Fruit fly (Drosophila melanogaster) whole organism, prepupa: ENCODE results near the gene CG43861.
A peak's percentile ranks its signal among the peaks of the same experiment; 100 is the strongest.

ENCODE experiments used
- Blimp-1 ChIP-seq: fragments of 200-800 bp; sonication (Bioruptor generic); optimal IDR thresholded peaks from 3 replicates; lab custom pipeline; 2017; ENCODE audit warnings: missing biosample characterization, missing genetic modification characterization, mild to moderate bottlenecking, moderate library complexity, missing genetic modification reagents
- CG10669 ChIP-seq: fragments of 200-800 bp; sonication (Bioruptor generic); optimal IDR thresholded peaks from 3 replicates; lab custom pipeline; 2018; ENCODE audit warnings: missing biosample characterization, mild to moderate bottlenecking, missing genetic modification characterization, moderate library complexity
- CG11294 ChIP-seq: fragments of 200-800 bp; sonication (Bioruptor generic); IDR thresholded peaks from 2 replicates; pipeline ENCODE4 v1.3.6; 2022; ENCODE audit warnings: missing biosample characterization, missing genetic modification characterization
- CG11762 ChIP-seq: fragments of 200-800 bp; sonication (Bioruptor generic); optimal IDR thresholded peaks from 3 replicates; lab custom pipeline; 2016; ENCODE audit warnings: missing biosample characterization, missing genetic modification characterization; ENCODE audit not compliant: insufficient read depth
- CG11902 ChIP-seq: fragments of 200-800 bp; sonication (Bioruptor generic); optimal IDR thresholded peaks from 3 replicates; lab custom pipeline; 2016; ENCODE audit warnings: missing biosample characterization, missing genetic modification characterization
- CG1621 ChIP-seq: fragments of 200-800 bp; sonication (Bioruptor generic); optimal IDR thresholded peaks from 3 replicates; lab custom pipeline; 2018; ENCODE audit warnings: missing biosample characterization, mild to moderate bottlenecking, missing genetic modification characterization
- CG16779 ChIP-seq: fragments of 200-800 bp; sonication (Bioruptor generic); optimal IDR thresholded peaks from 3 replicates; lab custom pipeline; 2017; ENCODE audit warnings: missing biosample characterization, mild to moderate bottlenecking, missing genetic modification characterization
- CG3032 ChIP-seq: fragments of 200-800 bp; optimal IDR thresholded peaks from 2 replicates; lab custom pipeline; 2019; ENCODE audit warnings: missing biosample characterization, mild to moderate bottlenecking, missing genetic modification characterization, moderate library complexity
- CG32006 ChIP-seq: fragments of 200-800 bp; sonication (Bioruptor generic); optimal IDR thresholded peaks from 3 replicates; lab custom pipeline; 2017; ENCODE audit warnings: missing biosample characterization, mild to moderate bottlenecking, missing genetic modification characterization
- CG34406 ChIP-seq: fragments of 200-800 bp; sonication (Bioruptor generic); optimal IDR thresholded peaks from 3 replicates; lab custom pipeline; 2016; ENCODE audit warnings: missing biosample characterization, missing genetic modification characterization
- CG4318 ChIP-seq: fragments of 200-800 bp; sonication (Bioruptor generic); optimal IDR thresholded peaks from 3 replicates; lab custom pipeline; 2017; ENCODE audit warnings: missing biosample characterization, mild to moderate bottlenecking, missing genetic modification characterization
- CG6163 ChIP-seq: fragments of 200-800 bp; sonication (Bioruptor generic); IDR thresholded peaks from 3 replicates; pipeline ENCODE4 v1.3.6; 2022; ENCODE audit warnings: missing biosample characterization, missing genetic modification characterization
- CG6792 ChIP-seq: fragments of 200-800 bp; sonication (Bioruptor generic); optimal IDR thresholded peaks from 3 replicates; lab custom pipeline; 2016; ENCODE audit warnings: missing biosample characterization, missing genetic modification characterization
- CG6808 ChIP-seq: fragments of 200-800 bp; sonication (Bioruptor generic); optimal IDR thresholded peaks from 3 replicates; lab custom pipeline; 2017; ENCODE audit warnings: missing biosample characterization, missing genetic modification characterization, mild to moderate bottlenecking, moderate library complexity, missing genetic modification reagents
- CG6854 ChIP-seq: fragments of 200-800 bp; sonication (Bioruptor generic); optimal IDR thresholded peaks from 2 replicates; lab custom pipeline; 2017; ENCODE audit warnings: missing biosample characterization, mild to moderate bottlenecking, missing genetic modification characterization
- CG7368 ChIP-seq: fragments of 200-800 bp; sonication (Bioruptor generic); optimal IDR thresholded peaks from 3 replicates; lab custom pipeline; 2016; ENCODE audit warnings: missing biosample characterization, missing genetic modification characterization
- CG8119 ChIP-seq: fragments of 200-800 bp; sonication (Bioruptor generic); IDR thresholded peaks from 3 replicates; pipeline ENCODE4 v1.3.6; 2022; ENCODE audit warnings: missing biosample characterization, missing genetic modification characterization
- CG8319 ChIP-seq: fragments of 200-800 bp; sonication (Bioruptor generic); optimal IDR thresholded peaks from 3 replicates; lab custom pipeline; 2016; ENCODE audit warnings: missing biosample characterization, missing genetic modification characterization
- CG8632 ChIP-seq: fragments of 200-800 bp; sonication (Bioruptor generic); optimal IDR thresholded peaks from 3 replicates; lab custom pipeline; 2016; ENCODE audit warnings: missing biosample characterization, missing genetic modification characterization
- CG9139 ChIP-seq: fragments of 200-800 bp; sonication (Bioruptor generic); optimal IDR thresholded peaks from 3 replicates; lab custom pipeline; 2017; ENCODE audit warnings: missing biosample characterization, mild to moderate bottlenecking, missing genetic modification characterization
- Eip75B ChIP-seq: fragments of 200-800 bp; sonication (Bioruptor generic); optimal IDR thresholded peaks from 3 replicates; lab custom pipeline; 2016; ENCODE audit warnings: missing biosample characterization, missing genetic modification characterization
- Eip78C ChIP-seq: fragments of 200-800 bp; sonication (Bioruptor generic); peaks from one replicate; lab custom pipeline; 2016; ENCODE audit warnings: missing biosample characterization, missing genetic modification characterization
- Eip93F ChIP-seq: fragments of 200-800 bp; sonication (Bioruptor generic); optimal IDR thresholded peaks from 2 replicates; lab custom pipeline; 2016; ENCODE audit warnings: missing biosample characterization, mild to moderate bottlenecking, missing genetic modification characterization
- Ets96B ChIP-seq: fragments of 200-800 bp; optimal IDR thresholded peaks from 2 replicates; lab custom pipeline; 2019; ENCODE audit warnings: missing biosample characterization, mild to moderate bottlenecking, missing genetic modification characterization, moderate library complexity
- Gug ChIP-seq: fragments of 200-800 bp; sonication (Bioruptor generic); IDR thresholded peaks from 2 replicates; pipeline ENCODE4 v1.3.6; 2022; ENCODE audit warnings: missing biosample characterization, missing genetic modification characterization
- Hr38 ChIP-seq: sonication (Bioruptor generic); optimal IDR thresholded peaks from 2 replicates; lab custom pipeline; 2016; ENCODE audit warnings: missing biosample characterization, missing genetic modification characterization
- Hr39 ChIP-seq: fragments of 200-800 bp; sonication (Bioruptor generic); optimal IDR thresholded peaks from 2 replicates; lab custom pipeline; 2016; ENCODE audit warnings: missing biosample characterization, missing genetic modification characterization
- Hr4 ChIP-seq: fragments of 200-800 bp; sonication (Bioruptor generic); optimal IDR thresholded peaks from 3 replicates; lab custom pipeline; 2016; ENCODE audit warnings: missing biosample characterization, missing genetic modification characterization
- Lpt ChIP-seq: fragments of 200-800 bp; sonication (Bioruptor generic); optimal IDR thresholded peaks from 3 replicates; lab custom pipeline; 2016; ENCODE audit warnings: missing biosample characterization, missing genetic modification characterization
- OdsH ChIP-seq: fragments of 200-800 bp; sonication (Bioruptor generic); optimal IDR thresholded peaks from 3 replicates; lab custom pipeline; 2016; ENCODE audit warnings: missing biosample characterization, missing genetic modification characterization
- Smox ChIP-seq: fragments of 200-800 bp; sonication (Bioruptor generic); optimal IDR thresholded peaks from 3 replicates; lab custom pipeline; 2016; ENCODE audit warnings: missing biosample characterization, missing genetic modification characterization
- Sox102F ChIP-seq: fragments of 200-800 bp; sonication (Bioruptor generic); optimal IDR thresholded peaks from 2 replicates; lab custom pipeline; 2016; ENCODE audit warnings: missing biosample characterization, mild to moderate bottlenecking, missing genetic modification characterization
- Sox14 ChIP-seq: fragments of 200-800 bp; sonication (Bioruptor generic); optimal IDR thresholded peaks from 3 replicates; lab custom pipeline; 2016; ENCODE audit warnings: missing biosample characterization, missing genetic modification characterization
- Sox15 ChIP-seq: fragments of 200-800 bp; sonication (Bioruptor generic); optimal IDR thresholded peaks from 3 replicates; lab custom pipeline; 2016; ENCODE audit warnings: missing biosample characterization, missing genetic modification characterization
- cyc ChIP-seq: fragments of 200-800 bp; sonication (Bioruptor generic); optimal IDR thresholded peaks from 3 replicates; lab custom pipeline; 2016; ENCODE audit warnings: missing biosample characterization, missing genetic modification characterization
- dsx ChIP-seq: fragments of 200-800 bp; optimal IDR thresholded peaks from 3 replicates; lab custom pipeline; 2019; ENCODE audit warnings: missing biosample characterization, mild to moderate bottlenecking, missing genetic modification characterization, moderate library complexity; ENCODE audit not compliant: poor library complexity, severe bottlenecking
- eg ChIP-seq: fragments of 200-800 bp; sonication (Bioruptor generic); IDR thresholded peaks from 3 replicates; pipeline ENCODE4 v1.3.6; 2022; ENCODE audit warnings: missing biosample characterization, missing genetic modification characterization
- fd59A ChIP-seq: fragments of 200-800 bp; sonication (Bioruptor generic); optimal IDR thresholded peaks from 2 replicates; lab custom pipeline; 2017; ENCODE audit warnings: missing biosample characterization, mild to moderate bottlenecking, missing genetic modification characterization, missing genetic modification reagents
- fd85E ChIP-seq: fragments of 200-800 bp; sonication (Bioruptor generic); optimal IDR thresholded peaks from 3 replicates; lab custom pipeline; 2016; ENCODE audit warnings: missing biosample characterization, missing genetic modification characterization
- fkh ChIP-seq: fragments of 200-800 bp; sonication (Bioruptor generic); optimal IDR thresholded peaks from 3 replicates; lab custom pipeline; 2017; ENCODE audit warnings: missing biosample characterization, mild to moderate bottlenecking, missing genetic modification characterization, moderate library complexity
- lz ChIP-seq: fragments of 200-800 bp; sonication (Bioruptor generic); optimal IDR thresholded peaks from 3 replicates; lab custom pipeline; 2016; ENCODE audit warnings: missing biosample characterization, missing genetic modification characterization
- pdm3 ChIP-seq: fragments of 200-800 bp; sonication (Bioruptor generic); optimal IDR thresholded peaks from 3 replicates; lab custom pipeline; 2016; ENCODE audit warnings: missing biosample characterization, missing genetic modification characterization
- salr ChIP-seq, 2 experiments: fragments of 200-800 bp; sonication (Bioruptor generic); optimal IDR thresholded peaks; 3 replicates each; lab custom pipeline; 2016 to 2018; ENCODE audit warnings: missing biosample characterization in 2 of 2, missing genetic modification characterization in 2 of 2, mild to moderate bottlenecking in 1 of 2
- ss ChIP-seq, 2 experiments: fragments of 200-800 bp; sonication (Bioruptor generic); optimal IDR thresholded peaks; 2 replicates in 1 of 2; 3 replicates in 1 of 2; lab custom pipeline; 2017 to 2018; ENCODE audit warnings: mild to moderate bottlenecking in 2 of 2, missing biosample characterization in 2 of 2, missing genetic modification characterization in 2 of 2, moderate library complexity in 1 of 2
- svp ChIP-seq: fragments of 200-800 bp; sonication (Bioruptor generic); peaks from one replicate; lab custom pipeline; 2016; ENCODE audit warnings: missing biosample characterization, missing genetic modification characterization
- topi ChIP-seq: fragments of 200-800 bp; sonication (Bioruptor generic); optimal IDR thresholded peaks from 3 replicates; lab custom pipeline; 2016; ENCODE audit warnings: missing biosample characterization, missing genetic modification characterization

CG43861 gene

dm6 chr2L:20066233-20066650, 49.2 kb upstream of the CG43861 start, which contains the start of gene bwa (continued):
- TF ChIP-seq ss (GFP tag; optimal IDR thresholded peaks at IDR 0.05; lab: Kevin White, UChicago) (peak; percentile 43 to 52), CG32006 (GFP tag; lab: Kevin White, UChicago) (no peak), Eip78C (GFP tag; lab: Kevin White, UChicago) (peak; percentile 74), CG11902 (GFP tag; lab: Kevin White, UChicago) (no peak), Ets96B (no peak)

- TF ChIP-seq Eip78C (GFP tag; lab: Kevin White, UChicago) (peak; percentile 42), CG6854 (GFP tag; lab: Kevin White, UChicago) (no peak), svp (GFP tag; lab: Kevin White, UChicago) (no peak)
Observed at dm6 chr2L:20065516-20065915, 48.4 kb upstream of the CG43861 start, which contains the start of gene vls. Gene vls, minus strand, starts transcription at chr2L:20065679.

- TF ChIP-seq cyc (GFP tag; lab: Kevin White, UChicago) (peak; percentile 47), Hr38 (GFP tag; lab: Kevin White, UChicago) (no peak), fd59A (GFP tag; lab: Kevin White, UChicago) (peak; percentile 31), Smox (peak; percentile 53), Gug (GFP tag; lab: Robert Waterston, UW) (no peak), Eip93F (GFP tag; lab: Kevin White, UChicago) (no peak), CG11902 (GFP tag; lab: Kevin White, UChicago) (peak; percentile 35), CG8319 (GFP tag; lab: Kevin White, UChicago) (peak; percentile 38), fkh (GFP tag; lab: Kevin White, UChicago) (no peak), fd85E (GFP tag; lab: Kevin White, UChicago) (no peak), CG11294 (GFP tag; lab: Robert Waterston, UW) (no peak), Lpt (GFP tag; lab: Kevin White, UChicago) (no peak), CG6163 (GFP tag; lab: Robert Waterston, UW) (no peak), CG6854 (GFP tag; lab: Kevin White, UChicago) (no peak), CG34406 (GFP tag; lab: Kevin White, UChicago) (peak; percentile 14), CG3032 (tag; lab: Kevin White, UChicago) (peak; percentile 40), Sox102F (GFP tag; lab: Kevin White, UChicago) (peak; percentile 38), Sox15 (GFP tag; lab: Kevin White, UChicago) (peak; percentile 58), Ets96B (peak; percentile 42), CG1621 (tag; lab: Kevin White, UChicago) (no peak), CG6808 (GFP tag; lab: Kevin White, UChicago) (no peak), Sox14 (GFP tag; lab: Kevin White, UChicago) (peak; percentile 60), svp (GFP tag; lab: Kevin White, UChicago) (no peak), CG16779 (tag; lab: Kevin White, UChicago) (no peak), topi (GFP tag; lab: Kevin White, UChicago) (peak; percentile 47), Hr39 (GFP tag; lab: Kevin White, UChicago) (peak; percentile 61), pdm3 (GFP tag; lab: Kevin White, UChicago) (peak; percentile 69), CG32006 (GFP tag; lab: Kevin White, UChicago) (peak; percentile 44), OdsH (GFP tag; lab: Kevin White, UChicago) (peak; percentile 56), Hr4 (GFP tag; lab: Kevin White, UChicago) (peak; percentile 49), ss (GFP tag; optimal IDR thresholded peaks at IDR 0.05; lab: Kevin White, UChicago) (no peak), Blimp-1 (no peak), CG10669 (GFP tag; lab: Kevin White, UChicago) (no peak), CG8119 (GFP tag; lab: Robert Waterston, UW) (no peak), CG9139 (no peak), CG11762 (GFP tag; lab: Kevin White, UChicago) (peak; percentile 1), CG8632 (peak; percentile 9), CG7368 (GFP tag; lab: Kevin White, UChicago) (peak; percentile 3), Eip75B (GFP tag; lab: Kevin White, UChicago) (no peak), dsx (no peak), salr (GFP tag; optimal IDR thresholded peaks at IDR 0.05; lab: Kevin White, UChicago) (no peak), CG6792 (GFP tag; lab: Kevin White, UChicago) (peak; percentile 12), eg (GFP tag; lab: Robert Waterston, UW) (0 out of 3 replicates have a peak, but pooled peaks have one; percentile 21), CG4318 (GFP tag; lab: Kevin White, UChicago) (no peak), lz (GFP tag; lab: Kevin White, UChicago) (peak; percentile 71)
Observed at dm6 chr2L:20061018-20061657, 44.1 kb upstream of the CG43861 start, which contains the start of the genes barr and lok. Gene barr, minus strand, starts transcription at chr2L:20061370. Gene lok, plus strand, starts transcription at chr2L:20061422.
